Fruit fly (Drosophila melanogaster): Measurements from ENCODE around the gene beg.

beg gene

DNA sequence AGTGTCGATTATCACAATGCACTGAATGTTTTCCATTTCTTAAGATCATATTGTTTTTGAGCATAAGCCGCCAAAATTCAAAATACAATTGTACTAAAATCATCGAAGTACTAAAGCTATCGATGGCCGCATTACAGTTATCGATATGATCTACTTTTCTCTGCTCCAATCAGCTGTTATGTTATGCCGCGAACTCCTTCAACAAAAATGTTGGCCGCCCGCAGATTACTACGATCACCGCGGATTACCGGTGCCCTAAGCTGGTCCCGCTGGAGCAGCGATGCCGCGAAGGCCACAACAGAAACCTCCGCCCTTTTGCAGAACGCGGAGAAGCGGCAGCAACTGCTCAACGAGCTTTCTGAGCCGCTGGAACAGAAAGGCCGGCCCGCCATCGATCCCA lies at the start of gene beg:
TSS of gene beg (plus strand) at position 177 of the 400 bp plus-strand sequence.
- TF ChIP-seq usp (GFP tag; optimal IDR thresholded peaks at IDR 0.05): no peak
- no peak for TF ChIP-seq EcR (GFP tag; optimal IDR thresholded peaks at IDR 0.05)
- no peak for TF ChIP-seq pan (optimal IDR thresholded peaks at IDR 0.05)
- no peak for TF ChIP-seq Dll (optimal IDR thresholded peaks at IDR 0.05)
- TF ChIP-seq psq (optimal IDR thresholded peaks at IDR 0.05): no peak
- TF ChIP-seq CG8478 (optimal IDR thresholded peaks at IDR 0.05): no peak

DNA sequence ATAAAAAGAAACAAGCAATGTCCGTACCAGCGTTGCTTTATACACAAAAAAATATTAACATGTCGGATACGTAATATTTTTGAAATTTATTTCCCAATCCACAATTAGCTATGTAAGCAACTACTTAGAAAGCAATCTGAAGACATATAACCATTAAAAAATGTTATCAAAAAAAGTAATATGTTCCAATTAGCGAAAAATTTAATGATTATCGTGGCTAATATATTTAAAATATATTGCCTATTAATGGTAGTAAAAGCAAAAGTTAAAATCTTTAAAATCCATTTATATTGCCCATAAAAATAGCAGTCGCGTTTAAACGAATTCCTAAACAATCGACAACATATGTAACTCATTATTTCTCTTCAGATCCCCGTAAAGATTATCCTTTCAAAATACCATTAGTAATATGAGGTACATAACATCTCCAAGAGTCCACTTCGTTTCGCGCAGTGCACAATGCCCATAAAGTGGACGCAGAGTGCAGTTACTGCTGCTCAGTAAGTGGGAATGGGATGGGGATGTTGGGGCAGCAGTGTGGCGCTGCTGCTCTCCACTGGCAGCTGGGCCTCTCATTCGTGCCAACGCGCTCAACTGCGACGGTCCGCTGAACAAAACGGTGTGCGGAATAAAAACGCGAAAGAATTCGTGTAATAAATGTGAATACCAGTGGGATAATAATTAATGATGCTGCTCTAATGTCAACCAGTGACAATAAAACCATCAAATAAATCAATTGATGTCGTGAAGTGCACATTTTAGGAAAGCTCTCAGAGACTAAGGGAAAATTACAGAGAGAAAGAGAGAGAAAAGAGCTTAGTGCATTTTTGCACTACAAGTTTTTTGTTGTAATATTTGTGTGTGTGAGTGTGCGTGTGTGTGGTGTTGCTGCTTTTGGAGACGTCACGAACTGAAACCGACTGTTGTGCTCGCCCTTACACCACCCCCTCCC lies 49.1 kb upstream of the beg start:
- TF ChIP-seq EcR (GFP tag; optimal IDR thresholded peaks at IDR 0.05) (no peak), Dll (optimal IDR thresholded peaks at IDR 0.05) (peak; percentile 21), pan (optimal IDR thresholded peaks at IDR 0.05) (no peak)

- TF ChIP-seq EcR (GFP tag; optimal IDR thresholded peaks at IDR 0.05): no peak
- TF ChIP-seq CG8478 (optimal IDR thresholded peaks at IDR 0.05): no peak
- no peak for TF ChIP-seq psq (optimal IDR thresholded peaks at IDR 0.05)
- no peak for TF ChIP-seq pan (optimal IDR thresholded peaks at IDR 0.05)
- TF ChIP-seq usp (GFP tag; optimal IDR thresholded peaks at IDR 0.05): no peak
- TF ChIP-seq Dll (optimal IDR thresholded peaks at IDR 0.05): no peak
Observed at dm6 chr3L:16987347-16987746, 48.1 kb upstream of the beg start.

DNA sequence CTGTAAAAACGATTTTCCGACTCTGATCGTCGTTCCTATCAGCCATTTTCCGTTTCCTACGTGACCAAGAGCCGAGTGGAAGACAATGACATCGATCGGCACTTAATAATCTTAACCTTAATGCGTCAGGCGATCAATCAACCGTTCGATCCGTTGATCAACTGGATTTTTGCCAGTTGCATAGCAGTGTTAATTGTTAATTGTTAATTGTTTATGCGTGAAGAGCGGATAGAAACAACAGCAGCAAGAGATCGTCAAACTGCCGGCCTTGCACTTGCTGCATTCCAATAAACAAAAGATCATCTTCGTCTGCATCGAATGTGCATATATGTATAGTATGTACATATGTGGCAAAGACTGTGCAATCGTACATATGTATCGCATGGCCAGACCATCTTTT lies 46.9 kb upstream of the beg start:
- no peak for TF ChIP-seq psq (optimal IDR thresholded peaks at IDR 0.05)
- no peak for TF ChIP-seq usp (GFP tag; optimal IDR thresholded peaks at IDR 0.05)
- TF ChIP-seq CG8478 (optimal IDR thresholded peaks at IDR 0.05): no peak
- no peak for TF ChIP-seq pan (optimal IDR thresholded peaks at IDR 0.05)
- TF ChIP-seq Dll (optimal IDR thresholded peaks at IDR 0.05): no peak
- no peak for TF ChIP-seq EcR (GFP tag; optimal IDR thresholded peaks at IDR 0.05)

dm6 chr3L:16989169-16989568 lies 46.3 kb upstream of the beg start:
- TF ChIP-seq usp (GFP tag; optimal IDR thresholded peaks at IDR 0.05) (no peak), psq (optimal IDR thresholded peaks at IDR 0.05) (no peak), CG8478 (optimal IDR thresholded peaks at IDR 0.05) (no peak), pan (optimal IDR thresholded peaks at IDR 0.05) (no peak), EcR (GFP tag; optimal IDR thresholded peaks at IDR 0.05) (no peak), Dll (optimal IDR thresholded peaks at IDR 0.05) (no peak)

dm6 chr3L:16994805-16995204 lies 40.7 kb upstream of the beg start:
- TF ChIP-seq psq (optimal IDR thresholded peaks at IDR 0.05) (no peak), usp (GFP tag; optimal IDR thresholded peaks at IDR 0.05) (no peak), pan (optimal IDR thresholded peaks at IDR 0.05) (no peak), CG8478 (optimal IDR thresholded peaks at IDR 0.05) (no peak), EcR (GFP tag; optimal IDR thresholded peaks at IDR 0.05) (no peak)

- TF ChIP-seq CG8478 (optimal IDR thresholded peaks at IDR 0.05) (no peak), psq (optimal IDR thresholded peaks at IDR 0.05) (no peak), usp (GFP tag; optimal IDR thresholded peaks at IDR 0.05) (no peak), pan (optimal IDR thresholded peaks at IDR 0.05) (no peak), EcR (GFP tag; optimal IDR thresholded peaks at IDR 0.05) (no peak)
Observed at dm6 chr3L:17000289-17000688, 35.2 kb upstream of the beg start.

DNA sequence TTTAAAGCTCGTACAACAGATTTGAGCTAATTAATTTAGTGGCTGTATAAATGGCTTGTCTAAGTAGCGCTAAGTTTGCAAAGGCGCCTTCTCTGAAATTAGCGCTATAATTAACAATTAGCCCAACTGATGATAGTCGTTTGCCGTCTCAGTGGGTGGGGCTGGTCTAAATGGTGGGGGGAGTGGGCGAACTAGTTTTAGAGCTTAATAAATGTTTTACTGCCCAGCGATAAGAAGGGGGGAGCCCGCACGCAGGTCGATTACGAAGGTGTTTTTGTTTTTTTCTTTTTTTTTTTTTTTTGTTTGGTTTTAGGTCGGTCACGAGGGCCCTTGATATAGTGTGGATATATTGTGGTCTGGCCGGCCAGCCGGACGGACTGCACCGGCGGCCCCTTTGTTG lies 34.4 kb upstream of the beg start:
- TF ChIP-seq CG8478 (optimal IDR thresholded peaks at IDR 0.05) (no peak), usp (GFP tag; optimal IDR thresholded peaks at IDR 0.05) (no peak), pan (optimal IDR thresholded peaks at IDR 0.05) (no peak), EcR (GFP tag; optimal IDR thresholded peaks at IDR 0.05) (no peak), Dll (optimal IDR thresholded peaks at IDR 0.05) (no peak), psq (optimal IDR thresholded peaks at IDR 0.05) (no peak)

dm6 chr3L:17002140-17002849 lies 33.2 kb upstream of the beg start:
- TF ChIP-seq psq (optimal IDR thresholded peaks at IDR 0.05) (no peak), EcR (GFP tag; optimal IDR thresholded peaks at IDR 0.05) (no peak), usp (GFP tag; optimal IDR thresholded peaks at IDR 0.05) (no peak), CG8478 (optimal IDR thresholded peaks at IDR 0.05) (no peak), pan (optimal IDR thresholded peaks at IDR 0.05) (no peak), Dll (optimal IDR thresholded peaks at IDR 0.05) (no peak)

DNA sequence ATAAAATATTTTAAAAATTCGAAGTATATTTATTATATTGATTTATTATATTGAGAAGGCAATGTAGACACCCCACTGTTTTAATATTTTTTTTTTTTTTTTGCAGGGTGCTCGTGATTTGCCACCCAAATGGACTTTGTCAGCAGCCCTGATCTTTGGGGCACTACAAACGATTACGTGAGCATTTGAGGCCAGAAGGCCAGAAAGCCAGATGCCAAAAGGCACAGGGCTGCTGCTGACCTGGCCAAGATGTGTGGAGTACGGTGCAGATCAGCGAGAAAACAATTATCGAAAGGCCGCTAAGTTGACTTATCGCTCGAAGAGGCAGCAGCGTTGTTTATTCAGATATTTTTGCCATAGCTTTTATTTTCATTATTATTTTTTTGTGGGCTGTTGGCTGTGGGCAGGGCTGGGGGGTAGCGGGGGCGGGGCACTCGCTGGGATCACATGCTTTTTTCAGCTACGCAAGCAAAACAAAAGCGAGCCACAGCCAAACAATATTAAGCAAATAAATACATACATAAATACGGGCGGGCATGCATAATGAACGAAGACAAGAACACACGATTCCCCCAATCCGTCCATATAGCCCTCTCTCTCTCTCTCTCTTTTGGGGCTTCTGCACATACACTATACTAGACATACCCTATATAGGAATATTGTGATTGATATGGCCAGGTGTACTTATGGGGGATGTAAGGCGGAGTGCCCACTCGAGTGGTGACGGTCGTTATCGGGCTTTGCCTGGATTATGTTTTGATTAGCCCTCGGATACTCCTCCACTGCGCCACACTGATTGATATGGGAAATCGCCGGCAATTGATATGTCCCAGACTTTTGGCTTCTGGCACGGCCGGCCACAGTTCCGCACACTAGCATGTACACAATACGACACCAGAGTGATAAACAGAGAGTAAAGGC lies 32.0 kb upstream of the beg start:
- no peak for TF ChIP-seq EcR (GFP tag; optimal IDR thresholded peaks at IDR 0.05)
- TF ChIP-seq Dll (optimal IDR thresholded peaks at IDR 0.05): no peak
- TF ChIP-seq CG8478 (optimal IDR thresholded peaks at IDR 0.05): no peak
- no peak for TF ChIP-seq usp (GFP tag; optimal IDR thresholded peaks at IDR 0.05)
- no peak for TF ChIP-seq pan (optimal IDR thresholded peaks at IDR 0.05)
- TF ChIP-seq psq (optimal IDR thresholded peaks at IDR 0.05): no peak

dm6 chr3L:17004218-17004759 lies 31.2 kb upstream of the beg start:
- TF ChIP-seq pan (optimal IDR thresholded peaks at IDR 0.05) (no peak), CG8478 (optimal IDR thresholded peaks at IDR 0.05) (no peak), psq (optimal IDR thresholded peaks at IDR 0.05) (no peak), Dll (optimal IDR thresholded peaks at IDR 0.05) (no peak), EcR (GFP tag; optimal IDR thresholded peaks at IDR 0.05) (no peak), usp (GFP tag; optimal IDR thresholded peaks at IDR 0.05) (no peak)
